Fruit fly (Drosophila melanogaster) whole organism, embryonic: Measurements from ENCODE around the gene Cpr67Fa2.

Source experiments
- CG10209 ChIP-seq: fragments of 200-800 bp; sonication (Bioruptor generic); optimal IDR thresholded peaks from 3 replicates; lab custom pipeline; 2017; ENCODE audit warnings: missing biosample characterization, mild to moderate bottlenecking, missing genetic modification characterization, missing genetic modification reagents
- CG10431 ChIP-seq: fragments of 200-800 bp; sonication (Bioruptor generic); optimal IDR thresholded peaks from 3 replicates; lab custom pipeline; 2018; ENCODE audit warnings: missing biosample characterization, mild to moderate bottlenecking, missing genetic modification characterization
- CG11504 ChIP-seq: fragments of 200-800 bp; sonication (Bioruptor generic); optimal IDR thresholded peaks from 3 replicates; lab custom pipeline; 2019; ENCODE audit warnings: missing biosample characterization, mild to moderate bottlenecking, missing genetic modification characterization, moderate library complexity
- CG12071 ChIP-seq: fragments of 200-800 bp; sonication (Bioruptor generic); optimal IDR thresholded peaks from 3 replicates; lab custom pipeline; 2018; ENCODE audit warnings: missing biosample characterization, mild to moderate bottlenecking, missing genetic modification characterization
- CG14014 ChIP-seq: fragments of 200-800 bp; sonication (Bioruptor generic); IDR thresholded peaks from 2 replicates; pipeline ENCODE4 v1.3.6; 2022; ENCODE audit warnings: missing biosample characterization, missing genetic modification characterization
- CG14441 ChIP-seq: fragments of 200-800 bp; sonication (Bioruptor generic); IDR thresholded peaks from 2 replicates; pipeline ENCODE4 v1.3.6; 2022; ENCODE audit warnings: missing biosample characterization, missing genetic modification characterization
- CG1647 ChIP-seq: fragments of 200-800 bp; sonication (Bioruptor generic); optimal IDR thresholded peaks from 3 replicates; lab custom pipeline; 2016; ENCODE audit warnings: missing biosample characterization, missing genetic modification characterization
- CG2889 ChIP-seq: fragments of 200-800 bp; sonication (Bioruptor generic); IDR thresholded peaks from 3 replicates; pipeline ENCODE4 v1.3.6; 2022; ENCODE audit warnings: missing biosample characterization, missing genetic modification characterization
- CG31441 ChIP-seq: fragments of 200-800 bp; sonication (Bioruptor generic); IDR thresholded peaks from 2 replicates; pipeline ENCODE4 v1.3.6; 2022; ENCODE audit warnings: missing biosample characterization, missing genetic modification characterization
- CG32532 ChIP-seq: fragments of 200-800 bp; sonication (Bioruptor generic); IDR thresholded peaks from 2 replicates; pipeline ENCODE4 v1.3.6; 2022; ENCODE audit warnings: missing biosample characterization, missing genetic modification characterization
- CG33557 ChIP-seq: fragments of 200-800 bp; sonication (Bioruptor generic); optimal IDR thresholded peaks from 2 replicates; lab custom pipeline; 2019; ENCODE audit warnings: missing biosample characterization, mild to moderate bottlenecking, missing genetic modification characterization, moderate library complexity
- CG4328 ChIP-seq: fragments of 200-800 bp; sonication (Bioruptor generic); optimal IDR thresholded peaks from 3 replicates; lab custom pipeline; 2017; ENCODE audit warnings: missing biosample characterization, missing genetic modification reagents, missing genetic modification characterization
- CG43689 ChIP-seq: fragments of 200-800 bp; sonication (Bioruptor generic); IDR thresholded peaks from 2 replicates; pipeline ENCODE4 v1.3.6; 2022; ENCODE audit warnings: missing biosample characterization, missing genetic modification characterization
- CG5245 ChIP-seq: fragments of 200-800 bp; sonication (Bioruptor generic); optimal IDR thresholded peaks from 3 replicates; lab custom pipeline; 2016; ENCODE audit warnings: missing biosample characterization, missing genetic modification characterization
- CG7357 ChIP-seq: fragments of 200-800 bp; sonication (Bioruptor generic); IDR thresholded peaks from 3 replicates; pipeline ENCODE4 v1.3.6; 2022; ENCODE audit warnings: missing biosample characterization, missing genetic modification characterization
- CG7786 ChIP-seq: fragments of 200-800 bp; sonication (Bioruptor generic); optimal IDR thresholded peaks from 2 replicates; lab custom pipeline; 2016; ENCODE audit warnings: missing biosample characterization, missing genetic modification characterization
- CG9817 ChIP-seq: fragments of 200-800 bp; sonication (Bioruptor generic); optimal IDR thresholded peaks from 2 replicates; lab custom pipeline; 2018; ENCODE audit warnings: missing biosample characterization, mild to moderate bottlenecking, missing genetic modification characterization, moderate library complexity
- D19A ChIP-seq: fragments of 200-800 bp; optimal IDR thresholded peaks from 3 replicates; lab custom pipeline; 2019; ENCODE audit warnings: missing biosample characterization, mild to moderate bottlenecking, missing genetic modification characterization, moderate library complexity
- D19B ChIP-seq: fragments of 200-800 bp; sonication (Bioruptor generic); optimal IDR thresholded peaks from 2 replicates; lab custom pipeline; 2017; ENCODE audit warnings: missing biosample characterization, mild to moderate bottlenecking, missing genetic modification characterization
- Dip3 ChIP-seq: fragments of 200-800 bp; sonication (Bioruptor generic); optimal IDR thresholded peaks from 3 replicates; lab custom pipeline; 2016; ENCODE audit warnings: missing biosample characterization, missing genetic modification characterization
- Fer1 ChIP-seq: fragments of 200-800 bp; sonication (Bioruptor generic); optimal IDR thresholded peaks from 2 replicates; lab custom pipeline; 2017; ENCODE audit warnings: missing biosample characterization, mild to moderate bottlenecking, missing genetic modification characterization
- Fer3 ChIP-seq: fragments of 200-800 bp; sonication (Bioruptor generic); optimal IDR thresholded peaks from 2 replicates; lab custom pipeline; 2018; ENCODE audit warnings: missing biosample characterization, mild to moderate bottlenecking, missing genetic modification characterization, moderate library complexity
- H2.0 ChIP-seq: fragments of 200-800 bp; sonication (Bioruptor generic); IDR thresholded peaks from 2 replicates; pipeline ENCODE4 v1.3.6; 2022; ENCODE audit warnings: missing biosample characterization, missing genetic modification characterization
- HHEX ChIP-seq: fragments of 200-800 bp; sonication (Bioruptor generic); optimal IDR thresholded peaks from 3 replicates; lab custom pipeline; 2017; ENCODE audit warnings: missing biosample characterization, mild to moderate bottlenecking, missing genetic modification characterization, missing genetic modification reagents
- Hr51 ChIP-seq, 2 experiments: fragments of 200-800 bp; sonication (Bioruptor generic); optimal IDR thresholded peaks; 2 replicates in 1 of 2; 3 replicates in 1 of 2; lab custom pipeline; 2016 to 2018; ENCODE audit warnings: missing biosample characterization in 2 of 2, missing genetic modification characterization in 2 of 2, mild to moderate bottlenecking in 1 of 2, moderate library complexity in 1 of 2
- Hsf ChIP-seq: fragments of 200-800 bp; sonication (Bioruptor generic); optimal IDR thresholded peaks from 3 replicates; lab custom pipeline; 2016; ENCODE audit warnings: missing biosample characterization, missing genetic modification characterization
- Med ChIP-seq: fragments of 200-800 bp; sonication (Bioruptor generic); peaks from one replicate; lab custom pipeline; 2016; ENCODE audit warnings: missing biosample characterization, missing genetic modification characterization, mild to moderate bottlenecking, inconsistent platforms, moderate library complexity
- Mrtf ChIP-seq: fragments of 200-800 bp; sonication (Bioruptor generic); IDR thresholded peaks from 3 replicates; pipeline ENCODE4 v1.3.6; 2022; ENCODE audit warnings: missing biosample characterization, missing genetic modification characterization
- NK7.1 ChIP-seq: fragments of 200-800 bp; sonication (Bioruptor generic); optimal IDR thresholded peaks from 3 replicates; lab custom pipeline; 2016; ENCODE audit warnings: missing biosample characterization, missing genetic modification characterization
- NfI ChIP-seq: fragments of 200-800 bp; sonication (Bioruptor generic); optimal IDR thresholded peaks from 3 replicates; lab custom pipeline; 2018; ENCODE audit warnings: missing biosample characterization, mild to moderate bottlenecking, missing genetic modification characterization, moderate library complexity
- PHDP ChIP-seq: fragments of 200-800 bp; sonication (Bioruptor generic); optimal IDR thresholded peaks from 3 replicates; lab custom pipeline; 2018; ENCODE audit warnings: missing biosample characterization, mild to moderate bottlenecking, missing genetic modification characterization, moderate library complexity
- Pdp1 ChIP-seq, 2 experiments: fragments of 200-800 bp; sonication (Bioruptor generic); optimal IDR thresholded peaks; 3 replicates each; lab custom pipeline; 2016; ENCODE audit warnings: missing biosample characterization in 2 of 2, missing genetic modification characterization in 2 of 2, mild to moderate bottlenecking in 1 of 2, moderate library complexity in 1 of 2
- ash1 ChIP-seq: fragments of 200-800 bp; sonication (Bioruptor generic); optimal IDR thresholded peaks from 2 replicates; lab custom pipeline; 2018; ENCODE audit warnings: missing biosample characterization, mild to moderate bottlenecking, missing genetic modification characterization
- cato ChIP-seq: fragments of 200-800 bp; sonication (Bioruptor generic); optimal IDR thresholded peaks from 2 replicates; lab custom pipeline; 2016; ENCODE audit warnings: missing biosample characterization, missing genetic modification characterization, borderline replicate concordance
- caup ChIP-seq: fragments of 200-800 bp; sonication (Bioruptor generic); optimal IDR thresholded peaks from 3 replicates; lab custom pipeline; 2017; ENCODE audit warnings: missing biosample characterization, mild to moderate bottlenecking, missing genetic modification characterization, moderate library complexity; ENCODE audit not compliant: severe bottlenecking
- fd3F ChIP-seq: fragments of 200-800 bp; sonication (Bioruptor generic); optimal IDR thresholded peaks from 2 replicates; lab custom pipeline; 2018; ENCODE audit warnings: missing biosample characterization, mild to moderate bottlenecking, missing genetic modification characterization, moderate library complexity
- her ChIP-seq: fragments of 200-800 bp; sonication (Bioruptor generic); optimal IDR thresholded peaks from 2 replicates; lab custom pipeline; 2016; ENCODE audit warnings: missing biosample characterization, missing genetic modification characterization
- lab ChIP-seq: fragments of 200-800 bp; sonication (Bioruptor generic); optimal IDR thresholded peaks from 3 replicates; lab custom pipeline; 2017; ENCODE audit warnings: missing biosample characterization, missing genetic modification characterization, mild to moderate bottlenecking, moderate library complexity, missing genetic modification reagents
- luna ChIP-seq: fragments of 200-800 bp; sonication (Bioruptor generic); optimal IDR thresholded peaks from 2 replicates; lab custom pipeline; 2016; ENCODE audit warnings: missing biosample characterization, missing genetic modification characterization
- mirr ChIP-seq: fragments of 200-800 bp; sonication (Bioruptor generic); optimal IDR thresholded peaks from 3 replicates; lab custom pipeline; 2018; ENCODE audit warnings: missing biosample characterization, mild to moderate bottlenecking, missing genetic modification characterization
- phol ChIP-seq: fragments of 200-800 bp; sonication (Bioruptor generic); optimal IDR thresholded peaks from 3 replicates; lab custom pipeline; 2018; ENCODE audit warnings: missing biosample characterization, mild to moderate bottlenecking, missing genetic modification characterization, moderate library complexity
- pnt ChIP-seq: fragments of 200-800 bp; sonication (Bioruptor generic); optimal IDR thresholded peaks from 3 replicates; lab custom pipeline; 2016; ENCODE audit warnings: missing biosample characterization, missing genetic modification characterization
- prd ChIP-seq, 3 experiments: fragments of >200 bp in 2 of 3; fragments of 200-800 bp in 1 of 3; sonication (Bioruptor generic) in 1 of 3; optimal IDR thresholded peaks in 2 of 3; IDR thresholded peaks in 1 of 3; 2 replicates in 2 of 3; 3 replicates in 1 of 3; pipeline versions ENCODE4 v1.3.6 to Lab custom; 2017 to 2022; ENCODE audit warnings: missing biosample characterization in 1 of 3, missing genetic modification characterization in 1 of 3
- ranshi ChIP-seq: fragments of 200-800 bp; sonication (Bioruptor generic); IDR thresholded peaks from 2 replicates; pipeline ENCODE4 v1.3.6; 2022; ENCODE audit warnings: missing biosample characterization, missing genetic modification characterization
- sens-2 ChIP-seq: fragments of 200-800 bp; sonication (Bioruptor generic); IDR thresholded peaks from 2 replicates; pipeline ENCODE4 v1.3.6; 2022; ENCODE audit warnings: missing biosample characterization, missing genetic modification characterization
- unpg ChIP-seq: fragments of 200-800 bp; sonication (Bioruptor generic); optimal IDR thresholded peaks from 3 replicates; lab custom pipeline; 2018; ENCODE audit warnings: missing biosample characterization, mild to moderate bottlenecking, missing genetic modification characterization, moderate library complexity
- zfh2 ChIP-seq: fragments of 200-800 bp; sonication (Bioruptor generic); optimal IDR thresholded peaks from 2 replicates; lab custom pipeline; 2016; ENCODE audit warnings: missing biosample characterization, missing genetic modification characterization

Cpr67Fa2 gene

DNA sequence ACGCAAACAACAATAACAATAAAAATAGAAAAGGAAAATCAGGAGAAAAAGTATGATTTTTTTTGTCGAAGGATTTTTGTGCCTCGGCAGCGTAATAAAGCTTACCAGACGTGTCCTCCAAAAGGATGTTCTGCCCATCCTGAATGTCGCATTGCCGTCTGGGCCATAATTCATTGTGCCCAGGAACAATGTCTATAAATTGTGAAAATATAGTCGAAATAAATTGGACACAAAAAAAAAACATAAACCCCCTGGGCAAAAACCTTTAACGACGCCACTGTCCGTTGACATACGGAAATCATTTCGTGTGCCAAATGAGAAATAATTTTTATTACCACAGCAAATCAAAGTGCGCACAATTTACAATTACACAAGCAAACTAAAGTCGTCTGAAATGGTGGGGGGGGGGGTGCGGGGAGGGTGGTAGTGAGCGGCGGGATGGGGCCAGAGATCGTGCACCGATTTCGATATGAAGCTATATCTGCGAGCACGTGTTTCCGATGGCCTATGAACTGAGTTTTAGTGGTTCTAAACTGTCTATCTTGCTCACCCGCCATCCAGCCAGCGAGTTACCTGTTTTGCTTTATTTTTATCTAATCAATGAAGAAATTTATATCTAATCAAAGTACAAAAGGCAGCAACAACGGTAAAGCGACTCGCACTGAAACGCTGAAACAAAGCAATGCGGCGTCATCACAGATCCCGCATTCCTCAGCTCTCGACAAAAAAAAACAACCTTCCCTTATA, 24.7 kb upstream of the Cpr67Fa2 start (continued):
- TF ChIP-seq sens-2 (GFP tag; lab: Robert Waterston, UW) (peak; percentile 51; the same call in 1 of the 2 replicates), Pdp1 (GFP tag; optimal IDR thresholded peaks at IDR 0.05; lab: Kevin White, UChicago) (peak; percentile 30 to 34), mirr (GFP tag; lab: Kevin White, UChicago) (peak; percentile 17), CG10431 (GFP tag; lab: Kevin White, UChicago) (no peak), phol (tag; lab: Kevin White, UChicago) (peak; percentile 2), D19A (tag; lab: Kevin White, UChicago) (no peak), NK7.1 (GFP tag; lab: Kevin White, UChicago) (peak; percentile 25), Dip3 (GFP tag; lab: Kevin White, UChicago) (peak; percentile 55), CG7357 (GFP tag; lab: Robert Waterston, UW) (no peak), prd (optimal IDR thresholded peaks at IDR 0.05; lab: Kevin White, UChicago) (no peak), prd (GFP tag; IDR thresholded peaks at IDR 0.05; lab: Robert Waterston, UW) (peak; percentile 49; the same call in 2 of the 3 replicates), H2.0 (GFP tag; lab: Robert Waterston, UW) (0 out of 2 replicates have a peak, but pooled peaks have one; percentile 31), HHEX (GFP tag; lab: Kevin White, UChicago) (peak; percentile 14), Fer1 (GFP tag; lab: Kevin White, UChicago) (peak; percentile 53), Fer3 (tag; lab: Kevin White, UChicago) (peak; percentile 50), CG43689 (GFP tag; lab: Robert Waterston, UW) (no peak; the same call in 1 of the 2 replicates), unpg (GFP tag; lab: Kevin White, UChicago) (peak; percentile 27), fd3F (GFP tag; lab: Kevin White, UChicago) (peak; percentile 23), CG2889 (0 out of 3 replicates have a peak, but pooled peaks have one; percentile 36), CG14014 (GFP tag; lab: Robert Waterston, UW) (peak; percentile 55; the same call in 1 of the 2 replicates), luna (GFP tag; lab: Kevin White, UChicago) (peak; percentile 60), CG31441 (GFP tag; lab: Robert Waterston, UW) (no peak), CG14441 (peak; percentile 49), caup (GFP tag; lab: Kevin White, UChicago) (peak; percentile 14), ranshi (0 out of 2 replicates have a peak, but pooled peaks have one; percentile 34), her (peak; percentile 65), CG12071 (no peak), CG11504 (tag; lab: Kevin White, UChicago) (peak; percentile 41), CG33557 (GFP tag; lab: Kevin White, UChicago) (no peak), CG7786 (GFP tag; lab: Kevin White, UChicago) (peak; percentile 46), CG4328 (no peak), pnt (no peak), Med (GFP tag; lab: Kevin White, UChicago) (peak; percentile 79), D19B (GFP tag; lab: Kevin White, UChicago) (peak; percentile 16), Hsf (GFP tag; lab: Kevin White, UChicago) (peak; percentile 38), cato (no peak), CG32532 (GFP tag; lab: Robert Waterston, UW) (peak; percentile 64), zfh2 (GFP tag; lab: Kevin White, UChicago) (peak; percentile 51), CG1647 (peak; percentile 36), ash1 (GFP tag; lab: Kevin White, UChicago) (no peak), Hr51 (GFP tag; optimal IDR thresholded peaks at IDR 0.05; lab: Kevin White, UChicago) (peak in 1 of 2 experiments; percentile 51), CG9817 (tag; lab: Kevin White, UChicago) (peak; percentile 53), CG10209 (peak; percentile 19), lab (GFP tag; lab: Kevin White, UChicago) (peak; percentile 58), CG5245 (GFP tag; lab: Kevin White, UChicago) (no peak), NfI (GFP tag; lab: Kevin White, UChicago) (peak; percentile 25), PHDP (tag; lab: Kevin White, UChicago) (peak; percentile 28), Mrtf (GFP tag; lab: Robert Waterston, UW) (peak; percentile 38; the same call in 1 of the 3 replicates)
